Worm (Caenorhabditis elegans): ENCODE data around the gene mrps-17.

mrps-17 gene

DNA sequence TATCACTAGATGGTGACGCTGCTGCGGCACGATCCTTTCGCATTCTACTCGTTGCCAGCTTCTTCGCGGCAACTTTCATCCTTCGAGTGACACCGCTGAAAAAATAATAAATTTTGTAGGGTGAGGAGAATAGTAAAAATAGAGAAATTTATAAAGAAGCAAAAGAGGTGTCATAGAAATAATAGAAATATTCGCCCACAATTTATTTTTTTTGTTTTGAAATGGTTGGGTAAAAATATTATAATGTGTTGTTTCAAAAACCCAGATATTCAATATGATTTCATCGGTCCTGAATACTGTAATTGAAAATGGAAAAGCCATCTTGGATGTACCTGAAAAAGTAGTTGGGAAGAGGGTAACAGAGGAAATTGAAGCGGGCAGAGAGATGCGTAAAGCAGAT, 20.7 kb upstream of the mrps-17 start, which contains the start of gene set-1:
Gene set-1, minus strand, starts transcription at position 101 of the 400 bp plus-strand sequence.
- TF ChIP-seq ztf-4 (tag; optimal IDR thresholded peaks at IDR 0.05), result no peak

DNA sequence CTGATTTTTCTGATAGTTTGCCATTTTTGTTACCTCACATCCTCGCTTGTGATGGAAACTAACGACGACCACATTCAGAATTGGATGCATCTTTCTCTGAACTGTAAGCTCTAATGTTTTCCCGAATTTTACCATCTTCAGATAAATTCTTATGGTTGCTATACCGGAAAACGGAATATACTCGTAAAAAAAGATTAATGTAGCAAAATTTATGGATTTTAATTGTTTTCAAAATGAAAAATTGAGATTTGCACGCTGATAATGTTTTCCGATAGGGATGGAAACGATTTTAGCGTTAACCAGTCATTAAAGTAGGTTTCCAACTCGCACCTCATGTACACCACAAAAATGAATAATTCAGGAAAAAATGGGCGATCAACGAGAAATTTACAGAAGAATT, 19.0 kb upstream of the mrps-17 start, which contains the start of gene T26A5.6:
Gene T26A5.6, minus strand, starts transcription at position 101 of the 400 bp plus-strand sequence.
- no peak for TF ChIP-seq ztf-1 (GFP tag; conservative IDR thresholded peaks at IDR 0.05)
- TF ChIP-seq elt-3 (tag; optimal IDR thresholded peaks at IDR 0.05), result no peak
- TF ChIP-seq egl-27 (tag; optimal IDR thresholded peaks at IDR 0.05), result no peak
- TF ChIP-seq dmd-4 (tag; optimal IDR thresholded peaks at IDR 0.05), result no peak
- no peak for TF ChIP-seq sma-9 (GFP tag; optimal IDR thresholded peaks at IDR 0.05)
- no peak for TF ChIP-seq sma-9 (tag; optimal IDR thresholded peaks at IDR 0.05)
- TF ChIP-seq aly-2 (tag; optimal IDR thresholded peaks at IDR 0.05), result no peak
- TF ChIP-seq ceh-82 (tag; optimal IDR thresholded peaks at IDR 0.05), result no peak
- TF ChIP-seq unc-55 (GFP tag; optimal IDR thresholded peaks at IDR 0.05), result no peak
- no peak for TF ChIP-seq nhr-11 (tag; optimal IDR thresholded peaks at IDR 0.05)
- no peak for TF ChIP-seq unc-39 (tag; optimal IDR thresholded peaks at IDR 0.05)
- TF ChIP-seq nhr-129 (tag; optimal IDR thresholded peaks at IDR 0.05), result no peak
- no peak for TF ChIP-seq ceh-16 (tag; optimal IDR thresholded peaks at IDR 0.05)
- TF ChIP-seq sem-4 (tag; optimal IDR thresholded peaks at IDR 0.05), result no peak

DNA sequence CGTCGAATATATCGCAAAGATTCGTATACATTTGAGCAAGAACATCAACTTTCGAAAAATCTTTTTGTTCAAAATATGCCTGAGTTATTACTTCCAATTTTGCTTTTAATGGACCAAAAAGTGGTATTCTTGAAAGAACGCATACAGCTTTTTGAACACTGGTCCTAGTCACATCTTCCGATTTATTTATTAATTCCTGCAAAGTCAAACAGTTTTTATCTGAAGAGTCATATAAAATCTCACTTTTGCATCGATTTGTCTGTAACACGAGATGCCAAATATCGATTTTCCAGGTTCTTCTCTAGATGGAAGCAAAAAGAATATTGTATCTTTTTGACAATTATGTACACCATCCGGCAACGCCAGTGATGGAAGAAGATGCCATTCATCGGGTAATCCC, 18.3 kb upstream of the mrps-17 start:
- no peak for TF ChIP-seq gmeb-1 (tag; optimal IDR thresholded peaks at IDR 0.05)
- TF ChIP-seq nhr-21 (tag; optimal IDR thresholded peaks at IDR 0.05), result no peak
- TF ChIP-seq peb-1 (tag; optimal IDR thresholded peaks at IDR 0.05), result no peak
- TF ChIP-seq mdl-1 (tag; optimal IDR thresholded peaks at IDR 0.05), result no peak
- TF ChIP-seq fos-1 (tag; optimal IDR thresholded peaks at IDR 0.05), result no peak
- no peak for TF ChIP-seq lin-39 (tag; optimal IDR thresholded peaks at IDR 0.05)
- no peak for TF ChIP-seq nhr-23 (tag; optimal IDR thresholded peaks at IDR 0.05)
- no peak for TF ChIP-seq unc-55 (GFP tag; optimal IDR thresholded peaks at IDR 0.05)
- no peak for TF ChIP-seq R02D3.7 (tag; optimal IDR thresholded peaks at IDR 0.05)
- no peak for TF ChIP-seq zag-1 (tag; optimal IDR thresholded peaks at IDR 0.05)
- no peak for TF ChIP-seq lin-13 (GFP tag; optimal IDR thresholded peaks at IDR 0.05)

DNA sequence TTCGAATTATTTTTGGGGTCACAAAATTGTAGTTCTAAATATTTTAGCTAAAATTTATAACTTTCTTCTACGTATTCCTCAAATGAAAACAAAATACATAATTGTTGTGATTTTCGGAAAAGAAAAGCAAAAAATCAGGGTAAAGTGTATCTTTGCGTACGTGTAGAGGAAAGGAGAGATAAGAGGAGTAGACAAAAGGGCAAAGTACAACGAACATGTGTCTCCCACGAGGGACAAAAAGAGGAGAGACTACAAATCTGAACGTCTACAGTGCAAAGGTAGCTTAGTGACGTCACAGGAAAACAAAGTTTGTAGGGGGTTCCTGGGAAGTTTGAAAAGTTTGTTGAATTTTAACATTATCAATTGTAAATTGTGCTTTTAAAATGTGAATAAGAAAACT, 15.9 kb upstream of the mrps-17 start:
- no peak for TF ChIP-seq ceh-82 (tag; optimal IDR thresholded peaks at IDR 0.05)
- peak; percentile 71 for TF ChIP-seq nhr-129 (tag; optimal IDR thresholded peaks at IDR 0.05)
- no peak for TF ChIP-seq snpc-4 (tag; optimal IDR thresholded peaks at IDR 0.05)
- no peak for TF ChIP-seq ama-1 (optimal IDR thresholded peaks at IDR 0.05)
- peak; percentile 3 for TF ChIP-seq unc-62 (GFP tag; optimal IDR thresholded peaks at IDR 0.05)
- no peak for TF ChIP-seq nhr-12 (tag; optimal IDR thresholded peaks at IDR 0.05)
- TF ChIP-seq mbf-1 (tag; optimal IDR thresholded peaks at IDR 0.05), result no peak
- peak in 1 of 2 experiments; percentile 67 for TF ChIP-seq lsy-2 (tag; optimal IDR thresholded peaks at IDR 0.05)
- TF ChIP-seq dmd-4 (tag; optimal IDR thresholded peaks at IDR 0.05), result no peak
- TF ChIP-seq nhr-6 (tag; optimal IDR thresholded peaks at IDR 0.05), result no peak
- TF ChIP-seq mab-5 (tag; optimal IDR thresholded peaks at IDR 0.05), result no peak
- peak; percentile 71 for TF ChIP-seq fos-1 (tag; optimal IDR thresholded peaks at IDR 0.05)
- TF ChIP-seq ztf-1 (GFP tag; conservative IDR thresholded peaks at IDR 0.05), result no peak
- TF ChIP-seq nhr-10 (tag; optimal IDR thresholded peaks at IDR 0.05), result no peak
- peak; percentile 76 for TF ChIP-seq nhr-21 (tag; optimal IDR thresholded peaks at IDR 0.05)
- no peak for TF ChIP-seq elt-1 (tag; optimal IDR thresholded peaks at IDR 0.05)
- peak; percentile 75 for TF ChIP-seq sma-3 (GFP tag; optimal IDR thresholded peaks at IDR 0.05)
- no peak for TF ChIP-seq nhr-11 (tag; optimal IDR thresholded peaks at IDR 0.05)
- TF ChIP-seq unc-55 (GFP tag; optimal IDR thresholded peaks at IDR 0.05), result no peak
- no peak for TF ChIP-seq elt-3 (tag; optimal IDR thresholded peaks at IDR 0.05)
- no peak for TF ChIP-seq skn-1 (tag; optimal IDR thresholded peaks at IDR 0.05)
- TF ChIP-seq zag-1 (tag; optimal IDR thresholded peaks at IDR 0.05), result no peak
- no peak for TF ChIP-seq nhr-23 (tag; optimal IDR thresholded peaks at IDR 0.05)
- TF ChIP-seq lin-11 (tag; optimal IDR thresholded peaks at IDR 0.05), result no peak
- no peak for TF ChIP-seq alr-1 (tag; optimal IDR thresholded peaks at IDR 0.05)
- peak; percentile 84 for TF ChIP-seq crh-2 (tag; optimal IDR thresholded peaks at IDR 0.05)
- peak; percentile 55 for TF ChIP-seq F13H6.1 (tag; optimal IDR thresholded peaks at IDR 0.05)
- TF ChIP-seq sma-9 (GFP tag; optimal IDR thresholded peaks at IDR 0.05), result peak; percentile 76
- no peak for TF ChIP-seq sma-9 (tag; optimal IDR thresholded peaks at IDR 0.05)
- no peak for TF ChIP-seq aly-2 (tag; optimal IDR thresholded peaks at IDR 0.05)
- no peak for TF ChIP-seq Y55F3AM.14 (GFP tag; optimal IDR thresholded peaks at IDR 0.05)
- TF ChIP-seq mdl-1 (tag; optimal IDR thresholded peaks at IDR 0.05), result peak; percentile 49 to 65
- TF ChIP-seq C34F6.9 (tag; optimal IDR thresholded peaks at IDR 0.05), result peak; percentile 43
- TF ChIP-seq gmeb-1 (tag; optimal IDR thresholded peaks at IDR 0.05), result peak; percentile 41
- no peak for TF ChIP-seq R02D3.7 (tag; optimal IDR thresholded peaks at IDR 0.05)
- no peak for TF ChIP-seq ztf-11 (tag; optimal IDR thresholded peaks at IDR 0.05)
- peak; percentile 22 for TF ChIP-seq lin-13 (GFP tag; optimal IDR thresholded peaks at IDR 0.05)
- TF ChIP-seq ceh-16 (tag; optimal IDR thresholded peaks at IDR 0.05), result no peak
- TF ChIP-seq ZK546.5 (tag; optimal IDR thresholded peaks at IDR 0.05), result no peak
- peak; percentile 73 for TF ChIP-seq nhr-25 (tag; optimal IDR thresholded peaks at IDR 0.05)
- no peak for TF ChIP-seq egl-27 (tag; optimal IDR thresholded peaks at IDR 0.05)
- TF ChIP-seq unc-39 (tag; optimal IDR thresholded peaks at IDR 0.05), result no peak
- TF ChIP-seq sem-4 (tag; optimal IDR thresholded peaks at IDR 0.05), result no peak
- no peak for TF ChIP-seq peb-1 (tag; optimal IDR thresholded peaks at IDR 0.05)
